Fruit fly (Drosophila melanogaster) whole organism, larva: ENCODE measurements around the gene CG13721.

Experiments
- noc ChIP-seq: fragments of 200-800 bp; sonication (Bioruptor generic); optimal IDR thresholded peaks from 3 replicates; lab custom pipeline; 2019; ENCODE audit warnings: missing biosample characterization, mild to moderate bottlenecking, missing genetic modification characterization, moderate library complexity

CG13721 gene

dm6 chr3L:4497677-4498076, at the start of gene CG13721:
Gene CG13721 (minus strand): TSS chr3L:4497777.
- TF ChIP-seq noc: no peak

- no peak for TF ChIP-seq noc
Observed at dm6 chr3L:4546650-4547049, 49.1 kb upstream of the CG13721 start.

- TF ChIP-seq noc: no peak
Observed at dm6 chr3L:4545731-4546130, 48.2 kb upstream of the CG13721 start.

dm6 chr3L:4545138-4545537, 47.6 kb upstream of the CG13721 start:
- TF ChIP-seq noc: no peak

dm6 chr3L:4544633-4545032, 47.1 kb upstream of the CG13721 start:
- TF ChIP-seq noc: no peak

- TF ChIP-seq noc: no peak
Observed at dm6 chr3L:4543807-4544197, 46.2 kb upstream of the CG13721 start.

dm6 chr3L:4543034-4543806, 45.6 kb upstream of the CG13721 start:
- peak; percentile 34 for TF ChIP-seq noc

- no peak for TF ChIP-seq noc
Observed at dm6 chr3L:4542530-4542929, 45.0 kb upstream of the CG13721 start.

- TF ChIP-seq noc: peak; percentile 97
Observed at dm6 chr3L:4541573-4542371, 44.2 kb upstream of the CG13721 start, which contains the start of gene CG11357. Gene CG11357 (plus strand): TSS chr3L:4542051.

dm6 chr3L:4541070-4541469, 43.5 kb upstream of the CG13721 start, which contains the start of gene CG32243:
Gene CG32243 (minus strand): TSS chr3L:4541244.
- no peak for TF ChIP-seq noc

dm6 chr3L:4534481-4534880, 36.9 kb upstream of the CG13721 start:
- TF ChIP-seq noc: no peak

- no peak for TF ChIP-seq noc
Observed at dm6 chr3L:4533941-4534340, 36.4 kb upstream of the CG13721 start.

dm6 chr3L:4532841-4533619, 35.5 kb upstream of the CG13721 start, which contains the start of gene CG11353:
Gene CG11353 (plus strand): TSS chr3L:4533170.
- TF ChIP-seq noc: no peak

dm6 chr3L:4531941-4532478, 34.4 kb upstream of the CG13721 start, which contains the start of gene Tie:
Gene Tie (minus strand): TSS chr3L:4532145.
- no peak for TF ChIP-seq noc

dm6 chr3L:4521809-4522208, 24.2 kb upstream of the CG13721 start:
- TF ChIP-seq noc: no peak

- TF ChIP-seq noc: no peak
Observed at dm6 chr3L:4519417-4519931, 21.9 kb upstream of the CG13721 start.
